Fruit fly (Drosophila melanogaster) whole organism: ENCODE data around the gene Slc25A46b.

ENCODE experiments used
- CG8478 ChIP-seq: fragments of >200 bp; optimal IDR thresholded peaks from 2 replicates; lab custom pipeline; 2018; ENCODE audit warnings: inconsistent platforms
- pan ChIP-seq: fragments of >200 bp; optimal IDR thresholded peaks from 2 replicates; lab custom pipeline; 2017
- psq ChIP-seq: fragments of >200 bp; optimal IDR thresholded peaks from 2 replicates; lab custom pipeline; 2017
- usp ChIP-seq: fragments of >200 bp; optimal IDR thresholded peaks from 2 replicates; lab custom pipeline; 2017; ENCODE audit warnings: missing biosample characterization, missing genetic modification characterization, mixed read lengths

DNA sequence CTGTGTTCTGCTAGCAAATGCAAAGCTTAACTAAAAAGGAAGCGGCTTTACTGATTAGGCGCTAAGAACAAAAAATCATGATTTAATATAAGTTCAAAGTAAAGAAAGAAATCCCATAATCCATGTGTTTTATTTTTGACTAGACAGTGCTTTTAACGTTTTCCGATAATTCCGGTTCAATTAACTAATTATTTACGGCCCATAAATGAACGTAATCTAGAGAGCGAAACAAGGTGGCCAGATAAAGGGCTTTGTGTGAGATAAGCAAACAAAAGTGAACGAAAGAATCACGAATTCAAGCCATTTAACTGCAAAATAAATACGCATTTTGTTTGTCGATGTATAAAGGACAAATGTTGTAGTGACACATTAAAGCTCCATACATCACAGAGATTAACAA is 18.7 kb downstream of the Slc25A46b start:
- no peak for TF ChIP-seq usp
- TF ChIP-seq pan (lab: Kevin White, UChicago): no peak
- TF ChIP-seq psq: no peak
- no peak for TF ChIP-seq CG8478 (lab: Kevin White, UChicago)
